Fruit fly (Drosophila melanogaster): ENCODE measurements around the gene CG14259.
A peak's percentile ranks its signal among the peaks of the same experiment; 100 is the strongest.

Gene CG14259

dm6 chr3R:27111784-27112602 lies 17.7 kb downstream of the CG14259 start, which contains the start of the genes gb and CG5815 (continued):
- peak; percentile 32 for TF ChIP-seq CG15073 (GFP tag; optimal IDR thresholded peaks at IDR 0.05)
- peak; percentile 86 for TF ChIP-seq CG8765 (GFP tag; IDR thresholded peaks at IDR 0.05)
- TF ChIP-seq CHES-1-like (GFP tag; optimal IDR thresholded peaks at IDR 0.05): peak; percentile 47
- peak; percentile 87 for TF ChIP-seq CG32772 (GFP tag; IDR thresholded peaks at IDR 0.05)
- TF ChIP-seq schlank (tag; optimal IDR thresholded peaks at IDR 0.05): peak; percentile 72
- TF ChIP-seq sna (GFP tag; IDR thresholded peaks at IDR 0.05; ENCODE audit: partially characterized antibody): peak; percentile 98
- TF ChIP-seq Lhr (GFP tag; optimal IDR thresholded peaks at IDR 0.05): peak; percentile 95
- TF ChIP-seq CG4820 (GFP tag; optimal IDR thresholded peaks at IDR 0.05): peak; percentile 86
- peak; percentile 95 for TF ChIP-seq Dbx (GFP tag; IDR thresholded peaks at IDR 0.05)
- peak; percentile 73 for TF ChIP-seq CG1529 (GFP tag; optimal IDR thresholded peaks at IDR 0.05)
- peak; percentile 87 for TF ChIP-seq trem (tag; optimal IDR thresholded peaks at IDR 0.05)
- peak; percentile 86 for TF ChIP-seq amos (GFP tag; IDR thresholded peaks at IDR 0.05; ENCODE audit: partially characterized antibody)
- peak; percentile 77 for TF ChIP-seq E2f2 (GFP tag; IDR thresholded peaks at IDR 0.05)
- peak; percentile 61 for TF ChIP-seq CG12219 (GFP tag; optimal IDR thresholded peaks at IDR 0.05)
- TF ChIP-seq Mes4 (GFP tag; optimal IDR thresholded peaks at IDR 0.05): peak; percentile 48
- TF ChIP-seq CG15601 (tag; optimal IDR thresholded peaks at IDR 0.05): peak; percentile 79
- peak; percentile 85 for TF ChIP-seq CG4854 (GFP tag; optimal IDR thresholded peaks at IDR 0.05)
- peak; percentile 93 for TF ChIP-seq CG14014 (GFP tag; IDR thresholded peaks at IDR 0.05)
- TF ChIP-seq MBD-R2 (GFP tag; IDR thresholded peaks at IDR 0.05): peak; percentile 89
- no peak for TF ChIP-seq eve (GFP tag; optimal IDR thresholded peaks at IDR 0.05)
- TF ChIP-seq slou (GFP tag; optimal IDR thresholded peaks at IDR 0.05): peak; percentile 78
- TF ChIP-seq CG3163 (GFP tag; optimal IDR thresholded peaks at IDR 0.05): peak; percentile 20
- peak; percentile 83 for TF ChIP-seq cwo (GFP tag; optimal IDR thresholded peaks at IDR 0.05)
- peak; percentile 84 for TF ChIP-seq scrt (GFP tag; optimal IDR thresholded peaks at IDR 0.05)
- TF ChIP-seq sens (GFP tag): peak; percentile 97
- peak; percentile 95 for TF ChIP-seq CoRest (tag; optimal IDR thresholded peaks at IDR 0.05)
- TF ChIP-seq Atf3 (GFP tag; optimal IDR thresholded peaks at IDR 0.05): peak; percentile 67
- peak; percentile 90 for TF ChIP-seq NFAT (GFP tag; IDR thresholded peaks at IDR 0.05)
- peak; percentile 93 for TF ChIP-seq al (GFP tag; IDR thresholded peaks at IDR 0.05)
- peak; percentile 78 for TF ChIP-seq ftz-f1 (GFP tag; optimal IDR thresholded peaks at IDR 0.05)
- TF ChIP-seq Dref (GFP tag; IDR thresholded peaks at IDR 0.05): peak; percentile 85
- TF ChIP-seq insv (GFP tag; optimal IDR thresholded peaks at IDR 0.05): peak in 1 of 2 experiments; percentile 65
- peak; percentile 92 for TF ChIP-seq Mad (GFP tag; optimal IDR thresholded peaks at IDR 0.05)
- peak; percentile 73 for TF ChIP-seq CG11093 (GFP tag; IDR thresholded peaks at IDR 0.05)
- TF ChIP-seq HHEX (GFP tag; optimal IDR thresholded peaks at IDR 0.05): peak; percentile 89
- TF ChIP-seq otp (GFP tag; IDR thresholded peaks at IDR 0.05): peak; percentile 85
- peak; percentile 97 for TF ChIP-seq Med (GFP tag)
- TF ChIP-seq CG12104 (GFP tag; optimal IDR thresholded peaks at IDR 0.05): peak; percentile 85
- TF ChIP-seq D19A (tag; optimal IDR thresholded peaks at IDR 0.05): peak; percentile 79
- TF ChIP-seq ERR (GFP tag; optimal IDR thresholded peaks at IDR 0.05): peak; percentile 61
- TF ChIP-seq CG33557 (GFP tag; optimal IDR thresholded peaks at IDR 0.05): peak; percentile 77
- TF ChIP-seq cato (GFP tag; optimal IDR thresholded peaks at IDR 0.05; ENCODE audit: borderline replicate concordance): peak; percentile 81
- no peak; the same call in 1 of the 2 replicates for TF ChIP-seq CG42726 (GFP tag; IDR thresholded peaks at IDR 0.05; ENCODE audit: partially characterized antibody)
- peak; percentile 79 for TF ChIP-seq fu2 (GFP tag; optimal IDR thresholded peaks at IDR 0.05)
- peak; percentile 86 for TF ChIP-seq Dek (tag; optimal IDR thresholded peaks at IDR 0.05)
- peak; percentile 93 for TF ChIP-seq CG4424 (GFP tag; optimal IDR thresholded peaks at IDR 0.05)
- TF ChIP-seq kah (GFP tag; optimal IDR thresholded peaks at IDR 0.05): peak; percentile 57
- peak; percentile 78 for TF ChIP-seq trh (GFP tag; optimal IDR thresholded peaks at IDR 0.05)
- TF ChIP-seq CG2712 (tag; optimal IDR thresholded peaks at IDR 0.05): peak; percentile 93
